Fruit fly (Drosophila melanogaster) whole organism, embryonic: ENCODE data around the gene cnc.

Experiments
- B-H2 ChIP-seq: fragments of 200-800 bp; sonication (Bioruptor generic); optimal IDR thresholded peaks from 2 replicates; lab custom pipeline; 2018; ENCODE audit warnings: missing biosample characterization, mild to moderate bottlenecking, missing genetic modification characterization
- Bteb2 ChIP-seq: fragments of 200-800 bp; sonication (Bioruptor generic); optimal IDR thresholded peaks from 2 replicates; lab custom pipeline; 2016; ENCODE audit warnings: missing biosample characterization, missing genetic modification characterization
- CG12769 ChIP-seq: fragments of 200-800 bp; sonication (Bioruptor generic); optimal IDR thresholded peaks from 2 replicates; lab custom pipeline; 2019; ENCODE audit warnings: missing biosample characterization, mild to moderate bottlenecking, missing genetic modification characterization, moderate library complexity
- CG13894 ChIP-seq: fragments of 200-800 bp; sonication (Bioruptor generic); optimal IDR thresholded peaks from 3 replicates; lab custom pipeline; 2018; ENCODE audit warnings: missing biosample characterization, mild to moderate bottlenecking, missing genetic modification characterization, moderate library complexity
- CG15514 ChIP-seq: fragments of 200-800 bp; sonication (Bioruptor generic); optimal IDR thresholded peaks from 3 replicates; lab custom pipeline; 2017; ENCODE audit warnings: missing biosample characterization, missing genetic modification characterization, mild to moderate bottlenecking, moderate library complexity, missing genetic modification reagents
- CG17385 ChIP-seq: fragments of 200-800 bp; sonication (Bioruptor generic); optimal IDR thresholded peaks from 3 replicates; lab custom pipeline; 2018; ENCODE audit warnings: missing biosample characterization, mild to moderate bottlenecking, missing genetic modification characterization
- CG18599 ChIP-seq: fragments of 200-800 bp; sonication (Bioruptor generic); optimal IDR thresholded peaks from 3 replicates; lab custom pipeline; 2017; ENCODE audit warnings: missing biosample characterization, missing genetic modification characterization, mild to moderate bottlenecking, moderate library complexity, missing genetic modification reagents
- CG2678 ChIP-seq: fragments of 200-800 bp; sonication (Bioruptor generic); optimal IDR thresholded peaks from 3 replicates; lab custom pipeline; 2019; ENCODE audit warnings: missing biosample characterization, mild to moderate bottlenecking, missing genetic modification characterization, moderate library complexity
- CG30403 ChIP-seq: fragments of 200-800 bp; sonication (Bioruptor generic); optimal IDR thresholded peaks from 3 replicates; lab custom pipeline; 2016; ENCODE audit warnings: missing biosample characterization, missing genetic modification characterization
- CG3281 ChIP-seq: fragments of 200-800 bp; sonication (Bioruptor generic); optimal IDR thresholded peaks from 3 replicates; lab custom pipeline; 2017; ENCODE audit warnings: missing biosample characterization, mild to moderate bottlenecking, missing genetic modification characterization
- CG34376 ChIP-seq: fragments of 200-800 bp; sonication (Bioruptor generic); optimal IDR thresholded peaks from 2 replicates; lab custom pipeline; 2018; ENCODE audit warnings: missing biosample characterization, mild to moderate bottlenecking, missing genetic modification characterization
- CG6813 ChIP-seq: fragments of 200-800 bp; sonication (Bioruptor generic); optimal IDR thresholded peaks from 2 replicates; lab custom pipeline; 2017; ENCODE audit warnings: missing biosample characterization, missing genetic modification characterization, mild to moderate bottlenecking, moderate library complexity, missing genetic modification reagents
- CG8290 ChIP-seq, 3 experiments: fragments of 200-800 bp; sonication (Bioruptor generic); optimal IDR thresholded peaks; 2 replicates each; lab custom pipeline; 2016 to 2019; ENCODE audit warnings: missing biosample characterization in 3 of 3, missing genetic modification characterization in 3 of 3, mild to moderate bottlenecking in 2 of 3, moderate library complexity in 1 of 3
- CG9876 ChIP-seq: fragments of 200-800 bp; sonication (Bioruptor generic); optimal IDR thresholded peaks from 2 replicates; lab custom pipeline; 2016; ENCODE audit warnings: missing biosample characterization, missing genetic modification characterization
- CkIIα-i1 ChIP-seq: fragments of 200-800 bp; sonication (Bioruptor generic); IDR thresholded peaks from 2 replicates; pipeline ENCODE4 v1.3.6; 2022; ENCODE audit warnings: missing biosample characterization, missing genetic modification characterization
- D ChIP-seq, 2 experiments: fragments of 200-800 bp in 1 of 2; fragments of >200 bp in 1 of 2; sonication (Bioruptor generic) in 1 of 2; optimal IDR thresholded peaks; 2 replicates in 1 of 2; 3 replicates in 1 of 2; lab custom pipeline; 2017; ENCODE audit warnings: mild to moderate bottlenecking in 1 of 2, missing biosample characterization in 1 of 2, missing genetic modification characterization in 1 of 2, missing genetic modification reagents in 1 of 2
- Ets65A ChIP-seq: fragments of 200-800 bp; sonication (Bioruptor generic); peaks from one replicate; lab custom pipeline; 2016; ENCODE audit warnings: missing biosample characterization, missing genetic modification characterization
- Fer1 ChIP-seq: fragments of 200-800 bp; sonication (Bioruptor generic); optimal IDR thresholded peaks from 2 replicates; lab custom pipeline; 2017; ENCODE audit warnings: missing biosample characterization, mild to moderate bottlenecking, missing genetic modification characterization
- HHEX ChIP-seq: fragments of 200-800 bp; sonication (Bioruptor generic); optimal IDR thresholded peaks from 3 replicates; lab custom pipeline; 2017; ENCODE audit warnings: missing biosample characterization, mild to moderate bottlenecking, missing genetic modification characterization, missing genetic modification reagents
- Hand ChIP-seq: fragments of 200-800 bp; sonication (Bioruptor generic); optimal IDR thresholded peaks from 2 replicates; lab custom pipeline; 2017; ENCODE audit warnings: mild to moderate bottlenecking, missing biosample characterization, missing genetic modification reagents, missing genetic modification characterization
- Hey ChIP-seq: fragments of 200-800 bp; sonication (Bioruptor generic); optimal IDR thresholded peaks from 3 replicates; lab custom pipeline; 2018; ENCODE audit warnings: missing biosample characterization, mild to moderate bottlenecking, missing genetic modification characterization
- Hmr ChIP-seq: fragments of 200-800 bp; sonication (Bioruptor generic); optimal IDR thresholded peaks from 3 replicates; lab custom pipeline; 2017; ENCODE audit warnings: mild to moderate bottlenecking, missing biosample characterization, missing genetic modification reagents, missing genetic modification characterization
- Hmx ChIP-seq: fragments of 200-800 bp; sonication (Bioruptor generic); optimal IDR thresholded peaks from 2 replicates; lab custom pipeline; 2016; ENCODE audit warnings: missing biosample characterization, missing genetic modification characterization
- Lim3 ChIP-seq: fragments of 200-800 bp; sonication (Bioruptor generic); IDR thresholded peaks from 2 replicates; pipeline ENCODE4 v1.3.6; 2022; ENCODE audit warnings: missing biosample characterization, missing genetic modification characterization
- Nf-YB ChIP-seq: fragments of 200-800 bp; sonication (Bioruptor generic); optimal IDR thresholded peaks from 3 replicates; lab custom pipeline; 2019; ENCODE audit warnings: missing biosample characterization, mild to moderate bottlenecking, missing genetic modification characterization, moderate library complexity
- PHDP ChIP-seq: fragments of 200-800 bp; sonication (Bioruptor generic); optimal IDR thresholded peaks from 3 replicates; lab custom pipeline; 2018; ENCODE audit warnings: missing biosample characterization, mild to moderate bottlenecking, missing genetic modification characterization, moderate library complexity
- Tbp ChIP-seq: fragments of >200 bp; optimal IDR thresholded peaks from 2 replicates; lab custom pipeline; 2018; ENCODE audit warnings: missing biosample characterization, missing genetic modification characterization
- Vsx1 ChIP-seq: fragments of 200-800 bp; sonication (Bioruptor generic); optimal IDR thresholded peaks from 2 replicates; lab custom pipeline; 2017; ENCODE audit warnings: missing biosample characterization, mild to moderate bottlenecking, missing genetic modification characterization, missing genetic modification reagents
- bigmax ChIP-seq: fragments of 200-800 bp; sonication (Bioruptor generic); optimal IDR thresholded peaks from 2 replicates; lab custom pipeline; 2018; ENCODE audit warnings: missing biosample characterization, mild to moderate bottlenecking, missing genetic modification characterization
- caup ChIP-seq: fragments of 200-800 bp; sonication (Bioruptor generic); optimal IDR thresholded peaks from 3 replicates; lab custom pipeline; 2017; ENCODE audit warnings: missing biosample characterization, mild to moderate bottlenecking, missing genetic modification characterization, moderate library complexity; ENCODE audit not compliant: severe bottlenecking
- cg ChIP-seq: fragments of 200-800 bp; sonication (Bioruptor generic); optimal IDR thresholded peaks from 3 replicates; lab custom pipeline; 2019; ENCODE audit warnings: missing biosample characterization, mild to moderate bottlenecking, missing genetic modification characterization, moderate library complexity
- cwo ChIP-seq: fragments of 200-800 bp; sonication (Bioruptor generic); optimal IDR thresholded peaks from 3 replicates; lab custom pipeline; 2017; ENCODE audit warnings: missing biosample characterization, missing genetic modification characterization, mild to moderate bottlenecking, moderate library complexity, missing genetic modification reagents
- exex ChIP-seq: fragments of 200-800 bp; sonication (Bioruptor generic); optimal IDR thresholded peaks from 4 replicates; lab custom pipeline; 2018; ENCODE audit warnings: missing biosample characterization, mild to moderate bottlenecking, missing genetic modification characterization, moderate library complexity
- gem ChIP-seq: fragments of 200-800 bp; sonication (Bioruptor generic); optimal IDR thresholded peaks from 2 replicates; lab custom pipeline; 2019; ENCODE audit warnings: missing biosample characterization, mild to moderate bottlenecking, missing genetic modification characterization, moderate library complexity
- inv ChIP-seq: fragments of 200-800 bp; sonication (Bioruptor generic); IDR thresholded peaks from 2 replicates; pipeline ENCODE4 v1.3.6; 2022; ENCODE audit warnings: missing biosample characterization, missing genetic modification characterization; ENCODE audit not compliant: partially characterized antibody
- jing ChIP-seq: fragments of 200-800 bp; sonication (Bioruptor generic); optimal IDR thresholded peaks from 2 replicates; lab custom pipeline; 2018; ENCODE audit warnings: missing biosample characterization, mild to moderate bottlenecking, missing genetic modification characterization
- lab ChIP-seq: fragments of 200-800 bp; sonication (Bioruptor generic); optimal IDR thresholded peaks from 3 replicates; lab custom pipeline; 2017; ENCODE audit warnings: missing biosample characterization, missing genetic modification characterization, mild to moderate bottlenecking, moderate library complexity, missing genetic modification reagents
- mirr ChIP-seq: fragments of 200-800 bp; sonication (Bioruptor generic); optimal IDR thresholded peaks from 3 replicates; lab custom pipeline; 2018; ENCODE audit warnings: missing biosample characterization, mild to moderate bottlenecking, missing genetic modification characterization
- mld ChIP-seq: fragments of 200-800 bp; sonication (Bioruptor generic); IDR thresholded peaks from 3 replicates; pipeline ENCODE4 v1.3.6; 2022; ENCODE audit warnings: missing biosample characterization, missing genetic modification characterization; ENCODE audit not compliant: partially characterized antibody
- nerfin-1 ChIP-seq: fragments of 200-800 bp; sonication (Bioruptor generic); optimal IDR thresholded peaks from 3 replicates; lab custom pipeline; 2019; ENCODE audit warnings: missing biosample characterization, mild to moderate bottlenecking, missing genetic modification characterization, moderate library complexity
- pum ChIP-seq: fragments of 200-800 bp; sonication (Bioruptor generic); optimal IDR thresholded peaks from 2 replicates; lab custom pipeline; 2016; ENCODE audit warnings: missing biosample characterization, missing genetic modification characterization
- row ChIP-seq: fragments of 200-800 bp; sonication (Bioruptor generic); IDR thresholded peaks from 3 replicates; pipeline ENCODE4 v1.3.6; 2022; ENCODE audit warnings: missing biosample characterization, missing genetic modification characterization
- sd ChIP-seq: fragments of 200-800 bp; sonication (Bioruptor generic); optimal IDR thresholded peaks from 3 replicates; lab custom pipeline; 2018; ENCODE audit warnings: missing biosample characterization, mild to moderate bottlenecking, missing genetic modification characterization, moderate library complexity
- ssp ChIP-seq: fragments of 200-800 bp; sonication (Bioruptor generic); IDR thresholded peaks from 2 replicates; pipeline ENCODE4 v1.3.6; 2022; ENCODE audit warnings: missing biosample characterization, missing genetic modification characterization
- sug ChIP-seq: fragments of 200-800 bp; optimal IDR thresholded peaks from 2 replicates; lab custom pipeline; 2019; ENCODE audit warnings: missing biosample characterization, mild to moderate bottlenecking, missing genetic modification characterization, moderate library complexity
- vfl ChIP-seq: fragments of 200-800 bp; sonication (Bioruptor generic); optimal IDR thresholded peaks from 2 replicates; lab custom pipeline; 2016; ENCODE audit warnings: missing biosample characterization, missing genetic modification characterization
- z ChIP-seq: fragments of 200-800 bp; sonication (Bioruptor generic); IDR thresholded peaks from 3 replicates; pipeline ENCODE4 v1.3.6; 2022; ENCODE audit warnings: missing biosample characterization, missing genetic modification characterization

The cnc gene

dm6 chr3R:23164134-23164533 lies 62.4 kb downstream of the cnc start:
- TF ChIP-seq CG30403 (GFP tag; lab: Kevin White, UChicago) (no peak), Hmx (GFP tag; lab: Kevin White, UChicago) (no peak), ssp (no peak), CG8290 (GFP tag; optimal IDR thresholded peaks at IDR 0.05; lab: Kevin White, UChicago) (no peak), CG8290 (tag; optimal IDR thresholded peaks at IDR 0.05; lab: Kevin White, UChicago) (no peak), jing (no peak), cg (GFP tag; lab: Kevin White, UChicago) (no peak), CkIIα-i1 (GFP tag; lab: Robert Waterston, UW) (no peak), pum (GFP tag; lab: Kevin White, UChicago) (no peak), Bteb2 (GFP tag; lab: Kevin White, UChicago) (no peak), Tbp (no peak), CG17385 (no peak), mld (GFP tag; lab: Robert Waterston, UW) (no peak)
- TF ChIP-seq, all 482 proteins: peak for 0

- TF ChIP-seq CG9876 (GFP tag; lab: Kevin White, UChicago) = no peak
- peak; percentile 54 for TF ChIP-seq CG13894
- TF ChIP-seq PHDP (tag; lab: Kevin White, UChicago) = peak; percentile 40
- TF ChIP-seq nerfin-1 = no peak
- TF ChIP-seq vfl (GFP tag; lab: Kevin White, UChicago) = no peak
- TF ChIP-seq Hand (GFP tag; lab: Kevin White, UChicago) = peak; percentile 13
- TF ChIP-seq D (optimal IDR thresholded peaks at IDR 0.05; lab: Kevin White, UChicago) = no peak
- no peak for TF ChIP-seq D (GFP tag; optimal IDR thresholded peaks at IDR 0.05; lab: Kevin White, UChicago)
- TF ChIP-seq Hey (tag; lab: Kevin White, UChicago) = peak; percentile 6
- no peak for TF ChIP-seq HHEX (GFP tag; lab: Kevin White, UChicago)
- TF ChIP-seq cwo (GFP tag; lab: Kevin White, UChicago) = peak; percentile 63
- TF ChIP-seq CG15514 (GFP tag; lab: Kevin White, UChicago) = peak; percentile 7
- peak; percentile 57 for TF ChIP-seq CG18599 (GFP tag; lab: Kevin White, UChicago)
- peak; percentile 20 for TF ChIP-seq caup (GFP tag; lab: Kevin White, UChicago)
- TF ChIP-seq Vsx1 = peak; percentile 95
- peak; percentile 8 for TF ChIP-seq CG12769 (tag; lab: Kevin White, UChicago)
- TF ChIP-seq exex (tag; lab: Kevin White, UChicago) = peak; percentile 99
- peak; percentile 46 for TF ChIP-seq Nf-YB (GFP tag; lab: Kevin White, UChicago)
- TF ChIP-seq Fer1 (GFP tag; lab: Kevin White, UChicago) = peak; percentile 25
- peak; percentile 36 for TF ChIP-seq gem
- TF ChIP-seq Lim3 (GFP tag; lab: Robert Waterston, UW) = peak; percentile 21; the same call in 1 of the 2 replicates
- TF ChIP-seq inv (GFP tag; lab: Robert Waterston, UW) = no peak
- TF ChIP-seq CG34376 (GFP tag; lab: Kevin White, UChicago) = peak; percentile 97
- TF ChIP-seq CG6813 (GFP tag; lab: Kevin White, UChicago) = peak; percentile 2
- peak; percentile 29 for TF ChIP-seq bigmax (GFP tag; lab: Kevin White, UChicago)
- TF ChIP-seq row = no peak
- TF ChIP-seq Ets65A (GFP tag; lab: Kevin White, UChicago) = peak; percentile 9
- TF ChIP-seq CG3281 (GFP tag; lab: Kevin White, UChicago) = peak; percentile 34
- peak; percentile 32 for TF ChIP-seq B-H2 (GFP tag; lab: Kevin White, UChicago)
- peak; percentile 22 for TF ChIP-seq Hmr (GFP tag; lab: Kevin White, UChicago)
- peak; percentile 58 for TF ChIP-seq CG2678 (tag; lab: Kevin White, UChicago)
- TF ChIP-seq mirr (GFP tag; lab: Kevin White, UChicago) = peak; percentile 91
- TF ChIP-seq z = no peak
- peak; percentile 97 for TF ChIP-seq sd (tag; lab: Kevin White, UChicago)
- TF ChIP-seq sug (tag; lab: Kevin White, UChicago) = peak; percentile 93
- TF ChIP-seq lab (GFP tag; lab: Kevin White, UChicago) = peak; percentile 56
Measured at dm6 chr3R:23161288-23161870, 65.1 kb downstream of the cnc start, which contains the start of gene CG13829. Gene CG13829, minus strand, starts transcription at chr3R:23161338.
